Fruit fly (Drosophila melanogaster) whole organism, embryonic: Measurements from ENCODE around the gene car.

ENCODE experiments used
- CG10267 ChIP-seq: fragments of 200-800 bp; sonication (Bioruptor generic); optimal IDR thresholded peaks from 2 replicates; lab custom pipeline; 2018; ENCODE audit warnings: missing biosample characterization, mild to moderate bottlenecking, missing genetic modification characterization, moderate library complexity
- CG10462 ChIP-seq: fragments of 200-800 bp; sonication (Bioruptor generic); optimal IDR thresholded peaks from 2 replicates; lab custom pipeline; 2016; ENCODE audit warnings: missing biosample characterization, missing genetic modification characterization
- CG10959 ChIP-seq: fragments of 200-800 bp; sonication (Bioruptor generic); IDR thresholded peaks from 2 replicates; pipeline ENCODE4 v1.3.6; 2022; ENCODE audit warnings: missing biosample characterization, missing genetic modification characterization
- CG11398 ChIP-seq: fragments of 200-800 bp; sonication (Bioruptor generic); optimal IDR thresholded peaks from 2 replicates; lab custom pipeline; 2016; ENCODE audit warnings: missing biosample characterization, missing genetic modification characterization
- CG12104 ChIP-seq: fragments of 200-800 bp; sonication (Bioruptor generic); optimal IDR thresholded peaks from 3 replicates; lab custom pipeline; 2016; ENCODE audit warnings: missing biosample characterization, missing genetic modification characterization
- CG13296 ChIP-seq: fragments of 200-800 bp; sonication (Bioruptor generic); optimal IDR thresholded peaks from 3 replicates; lab custom pipeline; 2018; ENCODE audit warnings: missing biosample characterization, mild to moderate bottlenecking, missing genetic modification characterization
- CG15479 ChIP-seq: fragments of 200-800 bp; sonication (Bioruptor generic); optimal IDR thresholded peaks from 3 replicates; lab custom pipeline; 2019; ENCODE audit warnings: missing biosample characterization, mild to moderate bottlenecking, missing genetic modification characterization, moderate library complexity
- CG17328 ChIP-seq: fragments of 200-800 bp; sonication (Bioruptor generic); IDR thresholded peaks from 2 replicates; pipeline ENCODE4 v1.3.6; 2022; ENCODE audit warnings: missing biosample characterization, missing genetic modification characterization
- CG17361 ChIP-seq: fragments of 200-800 bp; sonication (Bioruptor generic); IDR thresholded peaks from 3 replicates; pipeline ENCODE4 v1.3.6; 2022; ENCODE audit warnings: missing biosample characterization, missing genetic modification characterization
- CG18599 ChIP-seq: fragments of 200-800 bp; sonication (Bioruptor generic); optimal IDR thresholded peaks from 3 replicates; lab custom pipeline; 2017; ENCODE audit warnings: missing biosample characterization, missing genetic modification characterization, mild to moderate bottlenecking, moderate library complexity, missing genetic modification reagents
- CG2875 ChIP-seq: fragments of 200-800 bp; sonication (Bioruptor generic); optimal IDR thresholded peaks from 2 replicates; lab custom pipeline; 2017; ENCODE audit warnings: missing biosample characterization, mild to moderate bottlenecking, missing genetic modification characterization, missing genetic modification reagents
- CG31365 ChIP-seq: fragments of 200-800 bp; sonication (Bioruptor generic); optimal IDR thresholded peaks from 2 replicates; lab custom pipeline; 2018; ENCODE audit warnings: missing biosample characterization, mild to moderate bottlenecking, missing genetic modification characterization
- CG33213 ChIP-seq: fragments of 200-800 bp; sonication (Bioruptor generic); optimal IDR thresholded peaks from 3 replicates; lab custom pipeline; 2016; ENCODE audit warnings: missing biosample characterization, missing genetic modification characterization
- CG3407 ChIP-seq: fragments of 200-800 bp; sonication (Bioruptor generic); optimal IDR thresholded peaks from 2 replicates; lab custom pipeline; 2018; ENCODE audit warnings: missing biosample characterization, mild to moderate bottlenecking, missing genetic modification characterization
- CG3995 ChIP-seq: fragments of 200-800 bp; sonication (Bioruptor generic); optimal IDR thresholded peaks from 3 replicates; lab custom pipeline; 2016; ENCODE audit warnings: missing biosample characterization, missing genetic modification characterization
- CG42726 ChIP-seq: fragments of 200-800 bp; sonication (Bioruptor generic); IDR thresholded peaks from 2 replicates; pipeline ENCODE4 v1.3.6; 2022; ENCODE audit warnings: missing biosample characterization, missing genetic modification characterization; ENCODE audit not compliant: partially characterized antibody
- CG4424 ChIP-seq: fragments of 200-800 bp; sonication (Bioruptor generic); optimal IDR thresholded peaks from 3 replicates; lab custom pipeline; 2016; ENCODE audit warnings: missing biosample characterization, missing genetic modification characterization
- CG5953 ChIP-seq: fragments of 200-800 bp; sonication (Bioruptor generic); IDR thresholded peaks from 2 replicates; pipeline ENCODE4 v1.3.6; 2022; ENCODE audit warnings: missing biosample characterization, missing genetic modification characterization
- CG6765 ChIP-seq: fragments of 200-800 bp; sonication (Bioruptor generic); optimal IDR thresholded peaks from 3 replicates; lab custom pipeline; 2017; ENCODE audit warnings: missing biosample characterization, mild to moderate bottlenecking, missing genetic modification characterization
- CG6813 ChIP-seq: fragments of 200-800 bp; sonication (Bioruptor generic); optimal IDR thresholded peaks from 2 replicates; lab custom pipeline; 2017; ENCODE audit warnings: missing biosample characterization, missing genetic modification characterization, mild to moderate bottlenecking, moderate library complexity, missing genetic modification reagents
- CG8089 ChIP-seq: fragments of 200-800 bp; sonication (Bioruptor generic); optimal IDR thresholded peaks from 3 replicates; lab custom pipeline; 2016; ENCODE audit warnings: missing biosample characterization, missing genetic modification characterization
- CG8924 ChIP-seq: fragments of 200-800 bp; optimal IDR thresholded peaks from 3 replicates; lab custom pipeline; 2019; ENCODE audit warnings: missing biosample characterization, mild to moderate bottlenecking, missing genetic modification characterization, moderate library complexity
- CG9437 ChIP-seq: fragments of 200-800 bp; sonication (Bioruptor generic); optimal IDR thresholded peaks from 2 replicates; lab custom pipeline; 2018; ENCODE audit warnings: missing biosample characterization, mild to moderate bottlenecking, missing genetic modification characterization
- CrebB ChIP-seq: fragments of 200-800 bp; sonication (Bioruptor generic); optimal IDR thresholded peaks from 3 replicates; lab custom pipeline; 2018; ENCODE audit warnings: missing biosample characterization, mild to moderate bottlenecking, missing genetic modification characterization
- Doc2 ChIP-seq: fragments of 200-800 bp; sonication (Bioruptor generic); IDR thresholded peaks from 2 replicates; pipeline ENCODE4 v1.3.6; 2022; ENCODE audit warnings: missing biosample characterization, missing genetic modification characterization
- Doc3 ChIP-seq: fragments of 200-800 bp; sonication (Bioruptor generic); IDR thresholded peaks from 3 replicates; pipeline ENCODE4 v1.3.6; 2022; ENCODE audit warnings: missing biosample characterization, missing genetic modification characterization; ENCODE audit not compliant: partially characterized antibody
- GATAe ChIP-seq: fragments of 200-800 bp; sonication (Bioruptor generic); conservative IDR thresholded peaks from 2 replicates; pipeline ENCODE4 v1.3.6; 2022; ENCODE audit warnings: missing biosample characterization, missing genetic modification characterization
- HLH3B ChIP-seq: fragments of 200-800 bp; sonication (Bioruptor generic); IDR thresholded peaks from 2 replicates; pipeline ENCODE4 v1.3.6; 2022; ENCODE audit warnings: missing biosample characterization, missing genetic modification characterization
- Meics ChIP-seq: fragments of 200-800 bp; sonication (Bioruptor generic); optimal IDR thresholded peaks from 2 replicates; lab custom pipeline; 2017; ENCODE audit warnings: missing biosample characterization, mild to moderate bottlenecking, missing genetic modification characterization
- NC2β ChIP-seq: fragments of 200-800 bp; sonication (Bioruptor generic); optimal IDR thresholded peaks from 2 replicates; lab custom pipeline; 2016; ENCODE audit warnings: missing biosample characterization, missing genetic modification characterization
- Pdp1 ChIP-seq, 2 experiments: fragments of 200-800 bp; sonication (Bioruptor generic); optimal IDR thresholded peaks; 3 replicates each; lab custom pipeline; 2016; ENCODE audit warnings: missing biosample characterization in 2 of 2, missing genetic modification characterization in 2 of 2, mild to moderate bottlenecking in 1 of 2, moderate library complexity in 1 of 2
- Ssrp ChIP-seq: fragments of 200-800 bp; sonication (Bioruptor generic); optimal IDR thresholded peaks from 2 replicates; lab custom pipeline; 2018; ENCODE audit warnings: missing biosample characterization, mild to moderate bottlenecking, missing genetic modification characterization, moderate library complexity
- Stat92E ChIP-seq, 3 experiments: fragments of >200 bp in 2 of 3; fragments of 200-800 bp in 1 of 3; sonication (Bioruptor generic) in 1 of 3; optimal IDR thresholded peaks; 2 replicates each; lab custom pipeline; 2017 to 2019; ENCODE audit warnings: missing biosample characterization in 3 of 3, missing genetic modification characterization in 3 of 3, mild to moderate bottlenecking in 1 of 3, moderate library complexity in 1 of 3
- bowl ChIP-seq: fragments of 200-800 bp; sonication (Bioruptor generic); IDR thresholded peaks from 2 replicates; pipeline ENCODE4 v1.3.6; 2022; ENCODE audit warnings: missing biosample characterization, missing genetic modification characterization
- caup ChIP-seq: fragments of 200-800 bp; sonication (Bioruptor generic); optimal IDR thresholded peaks from 3 replicates; lab custom pipeline; 2017; ENCODE audit warnings: missing biosample characterization, mild to moderate bottlenecking, missing genetic modification characterization, moderate library complexity; ENCODE audit not compliant: severe bottlenecking
- dm ChIP-seq: fragments of 200-800 bp; sonication (Bioruptor generic); optimal IDR thresholded peaks from 3 replicates; lab custom pipeline; 2016; ENCODE audit warnings: missing biosample characterization, missing genetic modification characterization
- eve ChIP-seq, 2 experiments: fragments of >200 bp; optimal IDR thresholded peaks; 2 replicates each; lab custom pipeline; 2017; ENCODE audit warnings: missing biosample characterization in 2 of 2, missing genetic modification characterization in 2 of 2
- fru ChIP-seq: fragments of >200 bp; optimal IDR thresholded peaks from 2 replicates; lab custom pipeline; 2017
- ftz-f1 ChIP-seq: fragments of 200-800 bp; sonication (Bioruptor generic); optimal IDR thresholded peaks from 2 replicates; lab custom pipeline; 2016; ENCODE audit warnings: missing biosample characterization, missing genetic modification characterization
- hbn ChIP-seq: fragments of 200-800 bp; sonication (Bioruptor generic); IDR thresholded peaks from 2 replicates; pipeline ENCODE4 v1.3.6; 2022; ENCODE audit warnings: missing biosample characterization, missing genetic modification characterization; ENCODE audit not compliant: partially characterized antibody
- nerfin-1 ChIP-seq: fragments of 200-800 bp; sonication (Bioruptor generic); optimal IDR thresholded peaks from 3 replicates; lab custom pipeline; 2019; ENCODE audit warnings: missing biosample characterization, mild to moderate bottlenecking, missing genetic modification characterization, moderate library complexity
- otp ChIP-seq: fragments of 200-800 bp; sonication (Bioruptor generic); IDR thresholded peaks from 3 replicates; pipeline ENCODE4, ENCODE4 v1.3.6; 2022; ENCODE audit warnings: missing biosample characterization, missing genetic modification characterization
- scrt ChIP-seq: fragments of 200-800 bp; sonication (Bioruptor generic); optimal IDR thresholded peaks from 2 replicates; lab custom pipeline; 2018; ENCODE audit warnings: missing biosample characterization, mild to moderate bottlenecking, missing genetic modification characterization, moderate library complexity
- sd ChIP-seq: fragments of 200-800 bp; sonication (Bioruptor generic); optimal IDR thresholded peaks from 3 replicates; lab custom pipeline; 2018; ENCODE audit warnings: missing biosample characterization, mild to moderate bottlenecking, missing genetic modification characterization, moderate library complexity
- sens ChIP-seq: fragments of 200-800 bp; sonication (Bioruptor generic); peaks from one replicate; lab custom pipeline; 2016; ENCODE audit warnings: missing biosample characterization, missing genetic modification characterization
- slbo ChIP-seq: fragments of 200-800 bp; sonication (Bioruptor generic); IDR thresholded peaks from 2 replicates; pipeline ENCODE4 v1.3.6; 2022; ENCODE audit warnings: missing biosample characterization, missing genetic modification characterization
- slp2 ChIP-seq: fragments of 200-800 bp; sonication (Bioruptor generic); optimal IDR thresholded peaks from 2 replicates; lab custom pipeline; 2016; ENCODE audit warnings: missing biosample characterization, missing genetic modification characterization
- so ChIP-seq: fragments of 200-800 bp; sonication (Bioruptor generic); IDR thresholded peaks from 3 replicates; pipeline ENCODE4 v1.3.6; 2022; ENCODE audit warnings: missing biosample characterization, missing genetic modification characterization
- sob ChIP-seq: fragments of 200-800 bp; sonication (Bioruptor generic); IDR thresholded peaks from 2 replicates; pipeline ENCODE4 v1.3.6; 2022; ENCODE audit warnings: missing biosample characterization, missing genetic modification characterization
- stc ChIP-seq: fragments of 200-800 bp; sonication (Bioruptor generic); IDR thresholded peaks from 2 replicates; pipeline ENCODE4 v1.3.6; 2022; ENCODE audit warnings: missing biosample characterization, missing genetic modification characterization
- vvl ChIP-seq: fragments of 200-800 bp; sonication (Bioruptor generic); IDR thresholded peaks from 2 replicates; pipeline ENCODE4 v1.3.6; 2022; ENCODE audit warnings: missing biosample characterization, missing genetic modification characterization

The car gene

dm6 chrX:19613473-19613872 is 47.7 kb downstream of the car start (continued):
- TF ChIP-seq CG10267 (tag; lab: Kevin White, UChicago) (peak; percentile 54), CG18599 (GFP tag; lab: Kevin White, UChicago) (no peak), CG10959 (GFP tag; lab: Robert Waterston, UW) (no peak), vvl (GFP tag; lab: Robert Waterston, UW) (peak; percentile 65; the same call in 1 of the 2 replicates), dm (no peak), CG31365 (tag; lab: Kevin White, UChicago) (peak; percentile 58), CG42726 (no peak), fru (lab: Kevin White, UChicago) (no peak), ftz-f1 (GFP tag; lab: Kevin White, UChicago) (no peak), sd (tag; lab: Kevin White, UChicago) (no peak), slbo (GFP tag; lab: Robert Waterston, UW) (no peak), hbn (GFP tag; lab: Robert Waterston, UW) (no peak), CG9437 (peak; percentile 17), Doc2 (no peak), CG5953 (no peak), so (GFP tag; lab: Robert Waterston, UW) (peak; percentile 51; the same call in 1 of the 3 replicates), scrt (GFP tag; lab: Kevin White, UChicago) (peak; percentile 70), CG8924 (peak; percentile 8), CG17361 (no peak; the same call in 2 of the 3 replicates), CG2875 (GFP tag; lab: Kevin White, UChicago) (peak; percentile 55), eve (GFP tag; optimal IDR thresholded peaks at IDR 0.05; lab: Kevin White, UChicago) (no peak), HLH3B (GFP tag; lab: Robert Waterston, UW) (peak; percentile 40; the same call in 1 of the 2 replicates), NC2β (peak; percentile 21), CrebB (peak; percentile 81), Meics (GFP tag; lab: Kevin White, UChicago) (peak; percentile 83), CG15479 (GFP tag; lab: Kevin White, UChicago) (no peak), GATAe (GFP tag; lab: Robert Waterston, UW) (no peak), sob (GFP tag; lab: Robert Waterston, UW) (peak; percentile 43; the same call in 1 of the 2 replicates), CG4424 (GFP tag; lab: Kevin White, UChicago) (peak; percentile 21), Doc3 (GFP tag; lab: Robert Waterston, UW) (no peak), slp2 (GFP tag; lab: Kevin White, UChicago) (no peak), sens (GFP tag; lab: Kevin White, UChicago) (peak; percentile 92), nerfin-1 (tag; lab: Kevin White, UChicago) (peak; percentile 54), CG6765 (GFP tag; lab: Kevin White, UChicago) (peak; percentile 83), CG17328 (GFP tag; lab: Robert Waterston, UW) (peak; percentile 58), stc (GFP tag; lab: Robert Waterston, UW) (peak; percentile 42; the same call in 1 of the 2 replicates), CG8089 (GFP tag; lab: Kevin White, UChicago) (no peak), bowl (GFP tag; lab: Robert Waterston, UW) (0 out of 2 replicates have a peak, but pooled peaks have one; percentile 10), CG12104 (peak; percentile 15), CG3995 (peak; percentile 37), Ssrp (tag; lab: Kevin White, UChicago) (no peak), otp (GFP tag; lab: Robert Waterston, UW) (peak; percentile 59; the same call in 1 of the 3 replicates), CG33213 (GFP tag; lab: Kevin White, UChicago) (peak; percentile 45), CG11398 (GFP tag; lab: Kevin White, UChicago) (no peak), CG13296 (GFP tag; lab: Kevin White, UChicago) (peak; percentile 85), CG10462 (no peak), caup (GFP tag; lab: Kevin White, UChicago) (peak; percentile 82), Stat92E (GFP tag; optimal IDR thresholded peaks at IDR 0.05; lab: Kevin White, UChicago) (no peak), Pdp1 (GFP tag; optimal IDR thresholded peaks at IDR 0.05; lab: Kevin White, UChicago) (peak in 1 of 2 experiments; percentile 39), CG6813 (GFP tag; lab: Kevin White, UChicago) (peak; percentile 76), CG3407 (peak; percentile 49)
